Worm (Caenorhabditis elegans): Measurements from ENCODE around the gene hbl-1.
A peak's percentile ranks its signal among the peaks of the same experiment; 100 is the strongest.

Gene hbl-1

ce11 chrX:5816346-5816745, 5.6 kb upstream of the hbl-1 start:
- TF ChIP-seq nhr-21 (tag; optimal IDR thresholded peaks at IDR 0.05) = no peak
- TF ChIP-seq egl-27 (tag; optimal IDR thresholded peaks at IDR 0.05) = no peak
- TF ChIP-seq lsy-2 (tag; optimal IDR thresholded peaks at IDR 0.05) = peak in 1 of 2 experiments; percentile 3
- no peak for TF ChIP-seq unc-62 (GFP tag; optimal IDR thresholded peaks at IDR 0.05)
- no peak for TF ChIP-seq snpc-4 (tag; optimal IDR thresholded peaks at IDR 0.05)
- TF ChIP-seq peb-1 (tag; optimal IDR thresholded peaks at IDR 0.05) = no peak
- TF ChIP-seq ZK546.5 (tag; optimal IDR thresholded peaks at IDR 0.05) = no peak
- TF ChIP-seq F13H6.1 (tag; optimal IDR thresholded peaks at IDR 0.05) = peak; percentile 73
- TF ChIP-seq blmp-1 (tag; optimal IDR thresholded peaks at IDR 0.05; ENCODE audit: insufficient read depth) = no peak
- TF ChIP-seq nhr-77 (tag; optimal IDR thresholded peaks at IDR 0.05) = no peak
- TF ChIP-seq ceh-16 (tag; optimal IDR thresholded peaks at IDR 0.05) = no peak
- TF ChIP-seq mbf-1 (tag; optimal IDR thresholded peaks at IDR 0.05) = no peak
- no peak for TF ChIP-seq nhr-10 (tag; optimal IDR thresholded peaks at IDR 0.05)
- TF ChIP-seq lin-39 (tag; optimal IDR thresholded peaks at IDR 0.05) = peak; percentile 49
- peak; percentile 43 for TF ChIP-seq sem-4 (tag; optimal IDR thresholded peaks at IDR 0.05)
- TF ChIP-seq ztf-1 (GFP tag; conservative IDR thresholded peaks at IDR 0.05) = no peak
- TF ChIP-seq mab-5 (tag; optimal IDR thresholded peaks at IDR 0.05) = peak; percentile 64
- peak; percentile 17 for TF ChIP-seq crh-2 (tag; optimal IDR thresholded peaks at IDR 0.05)
- TF ChIP-seq aly-2 (tag; optimal IDR thresholded peaks at IDR 0.05) = no peak
- TF ChIP-seq fos-1 (tag; optimal IDR thresholded peaks at IDR 0.05) = no peak
- peak; percentile 32 for TF ChIP-seq Y55F3AM.14 (GFP tag; optimal IDR thresholded peaks at IDR 0.05)
- TF ChIP-seq nhr-129 (tag; optimal IDR thresholded peaks at IDR 0.05) = no peak
- no peak for TF ChIP-seq elt-1 (tag; optimal IDR thresholded peaks at IDR 0.05)
- no peak for TF ChIP-seq ztf-11 (tag; optimal IDR thresholded peaks at IDR 0.05)
- TF ChIP-seq nhr-11 (tag; optimal IDR thresholded peaks at IDR 0.05) = no peak
- TF ChIP-seq gmeb-1 (tag; optimal IDR thresholded peaks at IDR 0.05) = no peak
- TF ChIP-seq zag-1 (tag; optimal IDR thresholded peaks at IDR 0.05) = peak; percentile 56
- no peak for TF ChIP-seq dmd-4 (tag; optimal IDR thresholded peaks at IDR 0.05)
- no peak for TF ChIP-seq R02D3.7 (tag; optimal IDR thresholded peaks at IDR 0.05)
- TF ChIP-seq alr-1 (tag; optimal IDR thresholded peaks at IDR 0.05) = no peak
- TF ChIP-seq nhr-12 (tag; optimal IDR thresholded peaks at IDR 0.05) = no peak
- TF ChIP-seq lin-13 (GFP tag; optimal IDR thresholded peaks at IDR 0.05) = no peak
- TF ChIP-seq nhr-25 (tag; optimal IDR thresholded peaks at IDR 0.05) = no peak
- TF ChIP-seq ceh-82 (tag; optimal IDR thresholded peaks at IDR 0.05) = no peak
- TF ChIP-seq ama-1 (optimal IDR thresholded peaks at IDR 0.05) = no peak
- TF ChIP-seq C34F6.9 (tag; optimal IDR thresholded peaks at IDR 0.05) = peak; percentile 23
- TF ChIP-seq mdl-1 (tag; optimal IDR thresholded peaks at IDR 0.05) = no peak
- TF ChIP-seq nhr-23 (tag; optimal IDR thresholded peaks at IDR 0.05) = no peak
- peak; percentile 69 for TF ChIP-seq unc-55 (GFP tag; optimal IDR thresholded peaks at IDR 0.05)
- no peak for TF ChIP-seq nhr-237 (tag; optimal IDR thresholded peaks at IDR 0.05)

ce11 chrX:5817078-5817477, 4.9 kb upstream of the hbl-1 start:
- TF ChIP-seq unc-39 (tag; optimal IDR thresholded peaks at IDR 0.05) (no peak), unc-55 (GFP tag; optimal IDR thresholded peaks at IDR 0.05) (peak; percentile 70)

ce11 chrX:5818176-5818575, 3.8 kb upstream of the hbl-1 start:
- TF ChIP-seq lin-13 (GFP tag; optimal IDR thresholded peaks at IDR 0.05) (no peak), nhr-21 (tag; optimal IDR thresholded peaks at IDR 0.05) (peak; percentile 51), blmp-1 (tag; optimal IDR thresholded peaks at IDR 0.05; ENCODE audit: insufficient read depth) (no peak), F13H6.1 (tag; optimal IDR thresholded peaks at IDR 0.05) (peak; percentile 6), sem-4 (tag; optimal IDR thresholded peaks at IDR 0.05) (no peak), elt-1 (tag; optimal IDR thresholded peaks at IDR 0.05) (no peak), nhr-237 (tag; optimal IDR thresholded peaks at IDR 0.05) (no peak)
